Worm (Caenorhabditis elegans): ENCODE results near the gene T27C5.10.

DNA sequence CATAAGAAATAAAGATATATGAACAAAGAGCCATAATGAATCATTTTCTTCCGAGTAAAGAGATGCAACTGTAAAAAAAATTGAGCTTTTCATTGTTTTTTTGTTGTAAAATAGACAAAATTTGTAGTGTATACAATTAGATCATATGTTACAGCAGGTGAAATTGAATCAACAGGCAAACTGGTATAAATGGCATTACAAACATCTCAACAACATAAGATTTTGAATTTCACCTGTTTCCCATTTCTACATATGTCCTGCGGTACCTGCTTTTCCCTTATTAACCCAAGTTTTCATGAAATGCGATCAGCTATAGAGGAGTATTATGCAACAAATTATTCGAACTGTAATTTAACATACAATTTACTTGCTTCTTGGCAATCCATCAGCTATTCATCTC lies 34.6 kb downstream of the T27C5.10 start, which contains the start of gene srh-120:
- TF ChIP-seq flt-1 (GFP tag; IDR thresholded peaks at IDR 0.05) (no peak), med-1 (GFP tag; optimal IDR thresholded peaks at IDR 0.05; ENCODE audit: insufficient read depth) (no peak), klf-2 (GFP tag; conservative IDR thresholded peaks at IDR 0.05) (no peak), cog-1 (tag; optimal IDR thresholded peaks at IDR 0.05) (no peak), T22C8.4 (GFP tag; IDR thresholded peaks at IDR 0.05) (no peak), ref-1 (GFP tag; conservative IDR thresholded peaks at IDR 0.05) (no peak), ztf-29 (GFP tag; IDR thresholded peaks at IDR 0.05) (no peak), tab-1 (GFP tag; IDR thresholded peaks at IDR 0.05) (no peak)

Data from whole organism, midembryonic.